Worm (Caenorhabditis elegans): ENCODE data around the gene srz-47.

- TF ChIP-seq T22C8.4 (GFP tag; IDR thresholded peaks at IDR 0.05) (no peak), tab-1 (GFP tag; IDR thresholded peaks at IDR 0.05) (no peak), ztf-29 (GFP tag; IDR thresholded peaks at IDR 0.05) (no peak), flt-1 (GFP tag; IDR thresholded peaks at IDR 0.05) (no peak), ztf-23 (GFP tag; IDR thresholded peaks at IDR 0.05) (no peak), med-1 (GFP tag; optimal IDR thresholded peaks at IDR 0.05; ENCODE audit: insufficient read depth) (no peak), klf-2 (GFP tag; conservative IDR thresholded peaks at IDR 0.05) (no peak)
Observed at ce11 chrV:17198926-17199325, 6.8 kb upstream of the srz-47 start, which contains the start of gene srz-96.

Measured in whole organism, midembryonic.